Worm (Caenorhabditis elegans) whole organism, L1 larva: Measurements from ENCODE around the gene C34B4.4.

Experiments
- fos-1 ChIP-seq: fragments of 150-350 bp; optimal IDR thresholded peaks from 2 replicates; lab custom pipeline; 2014; ENCODE audit warnings: missing biosample characterization, missing genetic modification characterization
- hpl-2 ChIP-seq: fragments of 150-350 bp; optimal IDR thresholded peaks from 2 replicates; lab custom pipeline; 2014; ENCODE audit warnings: missing biosample characterization, missing genetic modification reagents, missing genetic modification characterization
- lin-13 ChIP-seq: fragments of 150-350 bp; optimal IDR thresholded peaks from 2 replicates; lab custom pipeline; 2014; ENCODE audit warnings: missing biosample characterization, missing genetic modification reagents, missing genetic modification characterization
- lin-15B ChIP-seq: fragments of 150-350 bp; sonication (generic microtip); optimal IDR thresholded peaks from 3 replicates; lab custom pipeline; 2014; ENCODE audit warnings: missing biosample characterization, missing genetic modification characterization
- lir-3 ChIP-seq: sonication (generic microtip); optimal IDR thresholded peaks from 2 replicates; lab custom pipeline; 2016; ENCODE audit warnings: mild to moderate bottlenecking, missing genetic modification characterization, moderate library complexity, missing compliant biosample characterization; ENCODE audit not compliant: poor library complexity
- pqm-1 ChIP-seq: sonication (generic microtip); optimal IDR thresholded peaks from 3 replicates; lab custom pipeline; 2017; ENCODE audit warnings: missing biosample characterization, missing genetic modification characterization
- ztf-11 ChIP-seq, 2 experiments: sonication (generic microtip); optimal IDR thresholded peaks; 2 replicates each; lab custom pipeline; 2016 to 2017; ENCODE audit warnings: missing genetic modification characterization in 2 of 2, missing biosample characterization in 1 of 2, missing compliant biosample characterization in 1 of 2

- TF ChIP-seq pqm-1 (no peak), lin-13 (GFP tag; lab: Kevin White, UChicago) (no peak), lin-15B (tag; lab: Kevin White, UChicago) (no peak), ztf-11 (tag; optimal IDR thresholded peaks at IDR 0.05; lab: Kevin White, UChicago) (no peak), fos-1 (tag; lab: Kevin White, UChicago) (no peak), hpl-2 (no peak), lir-3 (tag; lab: Kevin White, UChicago) (no peak)
Observed at ce11 chrV:13075432-13075831, 14.8 kb upstream of the C34B4.4 start.
